Fruit fly (Drosophila melanogaster) whole organism, larva: ENCODE results near the gene CG11927.

ENCODE experiments used
- noc ChIP-seq: fragments of 200-800 bp; sonication (Bioruptor generic); optimal IDR thresholded peaks from 3 replicates; lab custom pipeline; 2019; ENCODE audit warnings: missing biosample characterization, mild to moderate bottlenecking, missing genetic modification characterization, moderate library complexity

Gene CG11927

dm6 chr2L:4847191-4847853 lies at the start of gene CG11927, which contains the start of gene mxt:
CG11927 (plus strand) TSS chr2L:4847766.
mxt (minus strand) TSS chr2L:4847295.
- TF ChIP-seq noc (tag; lab: Kevin White, UChicago): no peak

- TF ChIP-seq noc (tag; lab: Kevin White, UChicago): no peak
Measured at dm6 chr2L:4798894-4799293, 48.7 kb upstream of the CG11927 start.

dm6 chr2L:4800033-4800432 lies 47.5 kb upstream of the CG11927 start:
- no peak for TF ChIP-seq noc (tag; lab: Kevin White, UChicago)

- no peak for TF ChIP-seq noc (tag; lab: Kevin White, UChicago)
Measured at dm6 chr2L:4801705-4802216, 45.8 kb upstream of the CG11927 start, which contains the start of gene slf. slf (minus strand) TSS chr2L:4801923.

- no peak for TF ChIP-seq noc (tag; lab: Kevin White, UChicago)
Measured at dm6 chr2L:4806109-4806508, 41.5 kb upstream of the CG11927 start.

dm6 chr2L:4807953-4808604 lies 39.5 kb upstream of the CG11927 start:
- TF ChIP-seq noc (tag; lab: Kevin White, UChicago): no peak

dm6 chr2L:4810044-4810609 lies 37.4 kb upstream of the CG11927 start:
- TF ChIP-seq noc (tag; lab: Kevin White, UChicago): no peak

- TF ChIP-seq noc (tag; lab: Kevin White, UChicago): peak; percentile 78
Measured at dm6 chr2L:4810697-4811490, 36.7 kb upstream of the CG11927 start.

- peak; percentile 23 for TF ChIP-seq noc (tag; lab: Kevin White, UChicago)
Measured at dm6 chr2L:4811491-4812058, 36.0 kb upstream of the CG11927 start.

dm6 chr2L:4812261-4813022 lies 35.1 kb upstream of the CG11927 start, which contains the start of gene CG15629:
CG15629 (plus strand) TSS chr2L:4813009.
- no peak for TF ChIP-seq noc (tag; lab: Kevin White, UChicago)

dm6 chr2L:4813023-4813339 lies 34.6 kb upstream of the CG11927 start:
- TF ChIP-seq noc (tag; lab: Kevin White, UChicago): no peak

dm6 chr2L:4818056-4818455 lies 29.5 kb upstream of the CG11927 start, which contains the start of gene CG3225:
CG3225 (minus strand) TSS chr2L:4818245.
- no peak for TF ChIP-seq noc (tag; lab: Kevin White, UChicago)

dm6 chr2L:4819995-4820394 lies 27.6 kb upstream of the CG11927 start:
- TF ChIP-seq noc (tag; lab: Kevin White, UChicago): no peak

dm6 chr2L:4820448-4821318 lies 26.9 kb upstream of the CG11927 start:
- no peak for TF ChIP-seq noc (tag; lab: Kevin White, UChicago)
